Worm (Caenorhabditis elegans) whole organism, L1 larva: ENCODE data around the gene C15C7.4.

Experiments used
- F16B12.6 ChIP-seq: fragments of 150-350 bp; optimal IDR thresholded peaks from 2 replicates; lab custom pipeline; 2014; ENCODE audit warnings: missing biosample characterization, missing genetic modification characterization
- Y116A8C.19 ChIP-seq: sonication (generic microtip); optimal IDR thresholded peaks from 2 replicates; lab custom pipeline; 2016; ENCODE audit warnings: missing compliant biosample characterization, missing genetic modification characterization, borderline replicate concordance
- aha-1 ChIP-seq: fragments of 150-350 bp; optimal IDR thresholded peaks from 2 replicates; lab custom pipeline; 2014; ENCODE audit warnings: missing biosample characterization, missing genetic modification characterization
- aly-2 ChIP-seq: fragments of 150-350 bp; optimal IDR thresholded peaks from 2 replicates; lab custom pipeline; 2014; ENCODE audit warnings: missing biosample characterization, missing genetic modification characterization
- ama-1 ChIP-seq: fragments of 150-350 bp; optimal IDR thresholded peaks from 2 replicates; lab custom pipeline; 2014
- ceh-63 ChIP-seq: fragments of 200-800 bp; sonication (Bioruptor generic); optimal IDR thresholded peaks from 2 replicates; lab custom pipeline; 2018; ENCODE audit warnings: mild to moderate bottlenecking, missing genetic modification characterization, missing compliant biosample characterization
- ceh-8 ChIP-seq: fragments of 200-800 bp; sonication (Bioruptor generic); optimal IDR thresholded peaks from 2 replicates; lab custom pipeline; 2018; ENCODE audit warnings: mild to moderate bottlenecking, missing genetic modification characterization, moderate library complexity, missing compliant biosample characterization
- ces-1 ChIP-seq: fragments of 150-350 bp; optimal IDR thresholded peaks from 2 replicates; lab custom pipeline; 2014; ENCODE audit warnings: missing biosample characterization, missing genetic modification reagents, missing genetic modification characterization
- dsc-1 ChIP-seq: sonication (generic microtip); optimal IDR thresholded peaks from 2 replicates; lab custom pipeline; 2016; ENCODE audit warnings: mild to moderate bottlenecking, missing genetic modification characterization, missing compliant biosample characterization
- efl-1 ChIP-seq, 4 experiments: fragments of 150-350 bp; optimal IDR thresholded peaks in 3 of 4; peaks in 1 of 4; 1 replicate in 1 of 4; 2 replicates in 3 of 4; lab custom pipeline; 2014; ENCODE audit warnings: missing biosample characterization in 2 of 4, missing genetic modification characterization in 2 of 4, missing genetic modification reagents in 2 of 4
- efl-3 ChIP-seq: fragments of 200-800 bp; sonication (Bioruptor generic); optimal IDR thresholded peaks from 2 replicates; lab custom pipeline; 2018; ENCODE audit warnings: mild to moderate bottlenecking, missing genetic modification characterization, missing compliant biosample characterization
- egl-13 ChIP-seq: sonication (generic microtip); optimal IDR thresholded peaks from 2 replicates; lab custom pipeline; 2016; ENCODE audit warnings: missing genotype, missing genetic modification reagents, missing genetic modification characterization, missing compliant biosample characterization
- elt-2 ChIP-seq: sonication (generic microtip); optimal IDR thresholded peaks from 2 replicates; lab custom pipeline; 2016; ENCODE audit warnings: missing genetic modification characterization, mild to moderate bottlenecking, inconsistent platforms, missing compliant biosample characterization, missing genetic modification reagents
- elt-3 ChIP-seq, 6 experiments: fragments of 150-350 bp in 1 of 6; sonication (generic microtip); optimal IDR thresholded peaks; 2 replicates each; lab custom pipeline; 2017 to 2018; ENCODE audit warnings: missing biosample characterization in 6 of 6, missing genetic modification characterization in 6 of 6, inconsistent platforms in 1 of 6
- fkh-10 ChIP-seq: sonication (generic microtip); optimal IDR thresholded peaks from 2 replicates; lab custom pipeline; 2017; ENCODE audit warnings: missing biosample characterization, missing genetic modification reagents, missing genetic modification characterization
- fkh-8 ChIP-seq: sonication (generic microtip); optimal IDR thresholded peaks from 2 replicates; lab custom pipeline; 2016; ENCODE audit warnings: mild to moderate bottlenecking, missing genetic modification characterization, missing compliant biosample characterization
- fos-1 ChIP-seq: fragments of 150-350 bp; optimal IDR thresholded peaks from 2 replicates; lab custom pipeline; 2014; ENCODE audit warnings: missing biosample characterization, missing genetic modification characterization
- grh-1 ChIP-seq: fragments of 200-800 bp; sonication (Bioruptor generic); IDR thresholded peaks from 2 replicates; pipeline ENCODE4 v1.3.6; 2022; ENCODE audit warnings: missing genetic modification reagents, missing genetic modification characterization, missing compliant biosample characterization
- isw-1 ChIP-seq: fragments of 200-800 bp; sonication (Bioruptor generic); IDR thresholded peaks from 2 replicates; pipeline ENCODE4 v1.3.6; 2022; ENCODE audit warnings: missing genetic modification characterization, missing compliant biosample characterization
- jun-1 ChIP-seq: fragments of 150-350 bp; optimal IDR thresholded peaks from 2 replicates; lab custom pipeline; 2014; ENCODE audit warnings: missing biosample characterization, missing genetic modification reagents, missing genetic modification characterization
- lin-13 ChIP-seq: fragments of 150-350 bp; optimal IDR thresholded peaks from 2 replicates; lab custom pipeline; 2014; ENCODE audit warnings: missing biosample characterization, missing genetic modification reagents, missing genetic modification characterization
- lin-14 ChIP-seq: fragments of 200-800 bp; sonication (Bioruptor generic); optimal IDR thresholded peaks from 2 replicates; lab custom pipeline; 2018; ENCODE audit warnings: mild to moderate bottlenecking, missing genetic modification characterization, moderate library complexity, missing compliant biosample characterization
- lin-15B ChIP-seq: fragments of 150-350 bp; sonication (generic microtip); optimal IDR thresholded peaks from 3 replicates; lab custom pipeline; 2014; ENCODE audit warnings: missing biosample characterization, missing genetic modification characterization
- lin-35 ChIP-seq, 2 experiments: fragments of 150-350 bp; optimal IDR thresholded peaks; 2 replicates each; lab custom pipeline; 2014; ENCODE audit warnings: missing biosample characterization in 2 of 2, missing genetic modification characterization in 2 of 2, missing genetic modification reagents in 2 of 2
- lin-39 ChIP-seq: fragments of 150-350 bp; optimal IDR thresholded peaks from 2 replicates; lab custom pipeline; 2014; ENCODE audit warnings: missing biosample characterization, missing genetic modification reagents, missing genetic modification characterization
- lir-3 ChIP-seq: sonication (generic microtip); optimal IDR thresholded peaks from 2 replicates; lab custom pipeline; 2016; ENCODE audit warnings: mild to moderate bottlenecking, missing genetic modification characterization, moderate library complexity, missing compliant biosample characterization; ENCODE audit not compliant: poor library complexity
- lsy-2 ChIP-seq, 2 experiments: fragments of 150-350 bp; optimal IDR thresholded peaks; 2 replicates each; lab custom pipeline; 2014; ENCODE audit warnings: missing biosample characterization in 2 of 2, missing genetic modification characterization in 2 of 2
- mdl-1 ChIP-seq, 2 experiments: fragments of 150-350 bp; optimal IDR thresholded peaks; 2 replicates each; lab custom pipeline; 2014 to 2017; ENCODE audit warnings: missing biosample characterization in 2 of 2, missing genetic modification characterization in 2 of 2, inconsistent platforms in 1 of 2
- mef-2 ChIP-seq: fragments of 150-350 bp; optimal IDR thresholded peaks from 2 replicates; lab custom pipeline; 2014; ENCODE audit warnings: missing biosample characterization, missing genetic modification characterization
- mep-1 ChIP-seq: fragments of 150-350 bp; optimal IDR thresholded peaks from 2 replicates; lab custom pipeline; 2014; ENCODE audit warnings: missing biosample characterization, missing genetic modification characterization
- nhr-11 ChIP-seq: fragments of 150-350 bp; optimal IDR thresholded peaks from 2 replicates; lab custom pipeline; 2014; ENCODE audit warnings: missing biosample characterization, missing genetic modification characterization
- nhr-71 ChIP-seq: sonication (generic microtip); optimal IDR thresholded peaks from 2 replicates; lab custom pipeline; 2016; ENCODE audit warnings: mild to moderate bottlenecking, missing genetic modification characterization, moderate library complexity, missing compliant biosample characterization
- nhr-90 ChIP-seq: sonication (generic microtip); optimal IDR thresholded peaks from 2 replicates; lab custom pipeline; 2016; ENCODE audit warnings: mild to moderate bottlenecking, missing genetic modification characterization, missing compliant biosample characterization; ENCODE audit not compliant: poor library complexity
- rnt-1 ChIP-seq: sonication (generic microtip); optimal IDR thresholded peaks from 2 replicates; lab custom pipeline; 2016; ENCODE audit warnings: mild to moderate bottlenecking, missing genetic modification characterization, moderate library complexity, missing compliant biosample characterization
- skn-1 ChIP-seq: fragments of 150-350 bp; optimal IDR thresholded peaks from 2 replicates; lab custom pipeline; 2014; ENCODE audit warnings: missing biosample characterization, missing genetic modification characterization
- snpc-4 ChIP-seq: fragments of 150-350 bp; optimal IDR thresholded peaks from 2 replicates; lab custom pipeline; 2014; ENCODE audit warnings: missing biosample characterization, missing genetic modification characterization
- snu-23 ChIP-seq: sonication (generic microtip); optimal IDR thresholded peaks from 2 replicates; lab custom pipeline; 2016; ENCODE audit warnings: missing genetic modification characterization, missing compliant biosample characterization
- swsn-7 ChIP-seq: sonication (generic microtip); optimal IDR thresholded peaks from 2 replicates; lab custom pipeline; 2016; ENCODE audit warnings: missing genetic modification characterization, missing compliant biosample characterization
- tbx-2 ChIP-seq: sonication (generic microtip); optimal IDR thresholded peaks from 2 replicates; lab custom pipeline; 2016; ENCODE audit warnings: missing genetic modification characterization, missing compliant biosample characterization
- tlp-1 ChIP-seq: fragments of 150-350 bp; optimal IDR thresholded peaks from 2 replicates; lab custom pipeline; 2014; ENCODE audit warnings: missing biosample characterization, missing genetic modification characterization
- unc-130 ChIP-seq: fragments of 150-350 bp; optimal IDR thresholded peaks from 2 replicates; lab custom pipeline; 2017; ENCODE audit warnings: missing biosample characterization, missing genetic modification characterization, inconsistent platforms
- unc-62 ChIP-seq: fragments of 150-350 bp; optimal IDR thresholded peaks from 2 replicates; lab custom pipeline; 2014; ENCODE audit warnings: missing biosample characterization, missing genetic modification reagents, missing genetic modification characterization
- unc-86 ChIP-seq: sonication (generic microtip); optimal IDR thresholded peaks from 2 replicates; lab custom pipeline; 2016; ENCODE audit warnings: missing genetic modification characterization, missing compliant biosample characterization
- unc-98 ChIP-seq: fragments of 200-800 bp; sonication (Bioruptor generic); IDR thresholded peaks from 2 replicates; pipeline ENCODE4 v1.3.6; 2022; ENCODE audit warnings: missing genetic modification characterization, missing compliant biosample characterization
- xbp-1 ChIP-seq: sonication (generic microtip); optimal IDR thresholded peaks from 2 replicates; lab custom pipeline; 2016; ENCODE audit warnings: missing genetic modification characterization, missing compliant biosample characterization
- ztf-11 ChIP-seq, 2 experiments: sonication (generic microtip); optimal IDR thresholded peaks; 2 replicates each; lab custom pipeline; 2016 to 2017; ENCODE audit warnings: missing genetic modification characterization in 2 of 2, missing biosample characterization in 1 of 2, missing compliant biosample characterization in 1 of 2
- ztf-4 ChIP-seq: fragments of 150-350 bp; optimal IDR thresholded peaks from 2 replicates; lab custom pipeline; 2014; ENCODE audit warnings: missing biosample characterization, missing genetic modification characterization

The C15C7.4 gene

DNA sequence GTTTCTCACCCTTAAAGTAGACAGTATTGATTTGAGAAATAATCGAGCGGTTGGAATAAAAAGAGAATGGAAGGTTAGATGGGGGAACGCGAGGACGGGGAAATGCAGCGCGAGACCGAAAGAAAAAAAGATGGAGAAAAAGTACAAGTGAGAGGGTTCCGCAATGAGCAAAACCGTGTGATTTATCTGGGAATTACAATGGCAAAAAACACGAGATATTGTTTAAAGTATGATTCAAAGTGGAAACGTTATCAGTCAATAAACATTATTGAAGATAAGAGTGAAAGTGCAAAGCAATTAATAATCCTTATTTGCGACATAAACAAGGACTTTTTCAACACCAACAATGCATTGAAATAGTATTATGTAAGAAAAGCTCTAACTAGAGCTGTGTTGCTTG is 43.2 kb upstream of the C15C7.4 start, which contains the start of gene ztf-13:
Gene ztf-13, minus strand, starts transcription at position 11 of the 400 bp plus-strand sequence.
- TF ChIP-seq ztf-4 (tag; lab: Kevin White, UChicago): no peak
- TF ChIP-seq lin-35 (GFP tag; optimal IDR thresholded peaks at IDR 0.05; lab: Kevin White, UChicago): peak in 1 of 2 experiments; percentile 0
- TF ChIP-seq elt-2 (tag; lab: Kevin White, UChicago): peak; percentile 81
- TF ChIP-seq nhr-71 (tag; lab: Kevin White, UChicago): peak; percentile 27
- no peak for TF ChIP-seq unc-98 (GFP tag; lab: Robert Waterston, UW)
- TF ChIP-seq jun-1 (tag; lab: Kevin White, UChicago): peak; percentile 6
- peak; percentile 28 for TF ChIP-seq lin-14 (GFP tag; lab: Kevin White, UChicago)
- no peak for TF ChIP-seq mdl-1 (tag; optimal IDR thresholded peaks at IDR 0.05; lab: Kevin White, UChicago)
- TF ChIP-seq nhr-90: peak; percentile 10
- no peak for TF ChIP-seq nhr-11 (tag; lab: Kevin White, UChicago)
- no peak for TF ChIP-seq lin-13 (GFP tag; lab: Kevin White, UChicago)

DNA sequence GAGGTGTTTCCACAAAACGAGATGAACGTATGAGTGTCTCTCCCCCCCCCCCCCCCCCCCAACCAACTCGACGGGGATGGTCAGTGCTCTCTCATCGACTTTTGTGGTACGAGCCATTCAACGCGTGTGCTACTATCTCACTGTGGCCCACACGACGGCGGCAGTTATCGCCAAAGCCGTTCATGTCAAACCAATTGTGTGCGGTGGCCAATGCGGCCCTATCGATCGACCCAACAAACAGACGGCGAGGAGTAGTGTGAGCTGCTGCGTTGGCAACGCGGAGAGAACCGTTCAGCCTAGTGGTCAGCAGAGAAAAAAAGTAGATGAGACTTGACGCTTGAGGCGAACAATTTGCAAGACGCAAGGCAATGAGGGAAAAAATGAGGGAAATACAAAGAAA is 42.5 kb upstream of the C15C7.4 start:
- TF ChIP-seq skn-1 (tag; lab: Kevin White, UChicago): peak; percentile 16
- TF ChIP-seq ztf-11 (tag; optimal IDR thresholded peaks at IDR 0.05; lab: Kevin White, UChicago): no peak
- TF ChIP-seq unc-98 (GFP tag; lab: Robert Waterston, UW): no peak
- TF ChIP-seq nhr-71 (tag; lab: Kevin White, UChicago): peak; percentile 9
- TF ChIP-seq fkh-8 (tag; lab: Kevin White, UChicago): peak; percentile 26
- no peak for TF ChIP-seq ama-1 (lab: Kevin White, UChicago)
- peak; percentile 10 for TF ChIP-seq snu-23 (GFP tag; lab: Kevin White, UChicago)
- no peak for TF ChIP-seq swsn-7 (tag; lab: Kevin White, UChicago)
- TF ChIP-seq efl-1 (optimal IDR thresholded peaks at IDR 0.05; lab: Kevin White, UChicago): no peak
- no peak for TF ChIP-seq efl-1 (GFP tag; optimal IDR thresholded peaks at IDR 0.05 in 1 of 2; lab: Kevin White, UChicago)
- TF ChIP-seq dsc-1 (tag; lab: Kevin White, UChicago): peak; percentile 18
- no peak for TF ChIP-seq Y116A8C.19
- no peak for TF ChIP-seq snpc-4 (tag; lab: Kevin White, UChicago)
- peak; percentile 57 for TF ChIP-seq lin-14 (GFP tag; lab: Kevin White, UChicago)
- TF ChIP-seq unc-62 (GFP tag; lab: Kevin White, UChicago): no peak
- TF ChIP-seq ceh-8: no peak
- TF ChIP-seq elt-3 (tag; optimal IDR thresholded peaks at IDR 0.05; lab: Kevin White, UChicago): no peak
- TF ChIP-seq aly-2 (tag; lab: Kevin White, UChicago): no peak
- no peak for TF ChIP-seq lsy-2 (tag; optimal IDR thresholded peaks at IDR 0.05; lab: Kevin White, UChicago)
- no peak for TF ChIP-seq efl-3 (GFP tag; lab: Kevin White, UChicago)
- TF ChIP-seq xbp-1 (tag; lab: Kevin White, UChicago): no peak
- peak; percentile 34 for TF ChIP-seq mep-1 (tag; lab: Kevin White, UChicago)
- no peak for TF ChIP-seq fkh-10
- peak; percentile 25 for TF ChIP-seq rnt-1 (tag; lab: Kevin White, UChicago)
- TF ChIP-seq egl-13 (tag; lab: Kevin White, UChicago): no peak
- TF ChIP-seq grh-1 (GFP tag; lab: Robert Waterston, UW): no peak
- no peak for TF ChIP-seq mef-2

DNA sequence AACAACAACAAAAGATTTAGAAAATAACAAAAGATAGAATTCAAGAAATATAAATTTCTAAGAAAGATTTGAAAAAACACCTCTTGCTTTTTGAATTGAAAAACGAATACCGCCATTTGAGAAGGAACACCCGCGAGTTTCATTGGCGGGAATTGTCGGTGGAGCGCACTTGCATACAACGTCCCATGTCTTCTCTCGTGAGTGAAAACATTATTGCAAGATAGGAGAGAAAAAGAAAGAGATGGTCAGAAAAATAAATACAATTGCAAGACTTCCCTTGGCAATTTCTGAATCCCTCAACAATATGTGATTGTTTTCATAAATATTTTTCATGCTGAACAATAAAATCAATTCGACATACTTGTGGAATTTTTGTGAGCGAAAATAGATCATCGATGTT is 39.2 kb upstream of the C15C7.4 start, which contains the start of gene K10B3.5:
Gene K10B3.5, minus strand, starts transcription at position 343 of the 400 bp plus-strand sequence.
- TF ChIP-seq tbx-2 (tag; lab: Kevin White, UChicago): peak; percentile 72
- TF ChIP-seq skn-1 (tag; lab: Kevin White, UChicago): peak; percentile 48
- no peak for TF ChIP-seq ceh-63 (GFP tag; lab: Kevin White, UChicago)
- TF ChIP-seq F16B12.6 (tag; lab: Kevin White, UChicago): no peak
- TF ChIP-seq tlp-1 (tag; lab: Kevin White, UChicago): no peak
- TF ChIP-seq aly-2 (tag; lab: Kevin White, UChicago): no peak
- TF ChIP-seq nhr-90: peak; percentile 69
- TF ChIP-seq snu-23 (GFP tag; lab: Kevin White, UChicago): peak; percentile 71
- TF ChIP-seq lir-3 (tag; lab: Kevin White, UChicago): peak; percentile 36
- TF ChIP-seq lin-39 (tag; lab: Kevin White, UChicago): peak; percentile 24
- TF ChIP-seq unc-86 (tag; lab: Kevin White, UChicago): peak; percentile 25
- TF ChIP-seq unc-130 (tag; lab: Kevin White, UChicago): peak; percentile 43
- no peak for TF ChIP-seq ces-1 (GFP tag; lab: Kevin White, UChicago)
- TF ChIP-seq elt-3 (tag; optimal IDR thresholded peaks at IDR 0.05; lab: Kevin White, UChicago): peak in 1 of 6 experiments; percentile 28
- TF ChIP-seq lin-15B (tag; lab: Kevin White, UChicago): peak; percentile 51
- peak; percentile 82 for TF ChIP-seq mep-1 (tag; lab: Kevin White, UChicago)
- TF ChIP-seq elt-2 (tag; lab: Kevin White, UChicago): peak; percentile 40
- no peak for TF ChIP-seq aha-1 (tag; lab: Kevin White, UChicago)
- TF ChIP-seq snpc-4 (tag; lab: Kevin White, UChicago): peak; percentile 43
- peak; percentile 79 for TF ChIP-seq rnt-1 (tag; lab: Kevin White, UChicago)
- peak; percentile 69 for TF ChIP-seq lin-13 (GFP tag; lab: Kevin White, UChicago)
- TF ChIP-seq isw-1 (GFP tag; lab: Robert Waterston, UW): no peak; the same call in 1 of the 2 replicates
- no peak for TF ChIP-seq ztf-4 (tag; lab: Kevin White, UChicago)
- no peak for TF ChIP-seq ceh-8
- TF ChIP-seq fos-1 (tag; lab: Kevin White, UChicago): peak; percentile 41
